Fruit fly (Drosophila melanogaster): ENCODE results near the gene Spase25.

dm6 chrX:11439270-11439669, 45.8 kb upstream of the Spase25 start:
- no peak for TF ChIP-seq CG8478 (optimal IDR thresholded peaks at IDR 0.05)
- TF ChIP-seq psq (optimal IDR thresholded peaks at IDR 0.05) = no peak
- no peak for TF ChIP-seq pan (optimal IDR thresholded peaks at IDR 0.05)
- no peak for TF ChIP-seq usp (GFP tag; optimal IDR thresholded peaks at IDR 0.05)
- no peak for TF ChIP-seq Dll (optimal IDR thresholded peaks at IDR 0.05)
- no peak for TF ChIP-seq EcR (GFP tag; optimal IDR thresholded peaks at IDR 0.05)
